Worm (Caenorhabditis elegans) whole organism, young adult: ENCODE results near the gene F16G10.10.

Source experiments
- F10E7.11 ChIP-seq: sonication (generic microtip); optimal IDR thresholded peaks from 2 replicates; lab custom pipeline; 2017; ENCODE audit warnings: mild to moderate bottlenecking, missing genetic modification characterization, moderate library complexity, missing compliant biosample characterization
- F39B2.1 ChIP-seq: fragments of 200-800 bp; sonication (Bioruptor generic); IDR thresholded peaks from 2 replicates; pipeline ENCODE4 v1.3.6; 2022; ENCODE audit warnings: missing genetic modification reagents, missing genetic modification characterization, missing compliant biosample characterization
- F49E8.2 ChIP-seq: sonication (generic microtip); optimal IDR thresholded peaks from 3 replicates; lab custom pipeline; 2017; ENCODE audit warnings: missing genetic modification characterization, mild to moderate bottlenecking, missing compliant biosample characterization, antibody characterized with exemption, moderate library complexity; ENCODE audit not compliant: insufficient read depth
- F55B11.4 ChIP-seq: sonication (generic microtip); optimal IDR thresholded peaks from 2 replicates; lab custom pipeline; 2016; ENCODE audit warnings: missing compliant biosample characterization, missing genetic modification characterization, borderline replicate concordance; ENCODE audit not compliant: insufficient read depth
- F57A8.1 ChIP-seq: fragments of 200-800 bp; sonication (Bioruptor generic); optimal IDR thresholded peaks from 2 replicates; lab custom pipeline; 2018; ENCODE audit warnings: mild to moderate bottlenecking, missing genetic modification characterization, moderate library complexity, missing compliant biosample characterization
- Y95B8A.8 ChIP-seq: fragments of 200-800 bp; sonication (Bioruptor generic); IDR thresholded peaks from 2 replicates; pipeline ENCODE4 v1.3.6; 2022; ENCODE audit warnings: missing genetic modification reagents, missing genetic modification characterization, missing compliant biosample characterization
- akir-1 ChIP-seq: fragments of 200-800 bp; sonication (Bioruptor generic); optimal IDR thresholded peaks from 2 replicates; lab custom pipeline; 2018; ENCODE audit warnings: mild to moderate bottlenecking, missing genetic modification characterization, moderate library complexity, missing compliant biosample characterization
- cebp-1 ChIP-seq, 2 experiments: fragments of 200-800 bp in 1 of 2; sonication (Bioruptor generic) in 1 of 2; sonication (generic microtip) in 1 of 2; IDR thresholded peaks in 1 of 2; optimal IDR thresholded peaks in 1 of 2; 2 replicates each; pipeline versions ENCODE4 v1.3.6 to Lab custom; 2017 to 2022; ENCODE audit warnings: missing compliant biosample characterization in 2 of 2, missing genetic modification characterization in 2 of 2, mild to moderate bottlenecking in 1 of 2, missing genetic modification reagents in 1 of 2, moderate library complexity in 1 of 2
- dox-1 ChIP-seq: fragments of 200-800 bp; sonication (Bioruptor generic); IDR thresholded peaks from 2 replicates; pipeline ENCODE4 v1.3.6; 2022; ENCODE audit warnings: missing genetic modification reagents, missing genetic modification characterization, missing compliant biosample characterization
- lin-26 ChIP-seq: fragments of 200-800 bp; sonication (Bioruptor generic); IDR thresholded peaks from 2 replicates; pipeline ENCODE4 v1.3.6; 2022; ENCODE audit warnings: missing genetic modification reagents, missing genetic modification characterization, missing compliant biosample characterization
- pbrm-1 ChIP-seq: fragments of 200-800 bp; sonication (Bioruptor generic); IDR thresholded peaks from 2 replicates; pipeline ENCODE4 v1.3.6; 2022; ENCODE audit warnings: missing genetic modification reagents, missing genetic modification characterization, missing compliant biosample characterization
- sptf-2 ChIP-seq: fragments of 200-800 bp; sonication (Bioruptor generic); optimal IDR thresholded peaks from 2 replicates; lab custom pipeline; 2018; ENCODE audit warnings: mild to moderate bottlenecking, missing genetic modification characterization, missing compliant biosample characterization

ce11 chrII:2415439-2415838 is 24.7 kb upstream of the F16G10.10 start, which contains the start of gene fbxa-4:
- no peak for TF ChIP-seq F10E7.11 (tag; lab: Kevin White, UChicago)
- no peak for TF ChIP-seq pbrm-1
- no peak for TF ChIP-seq cebp-1 (GFP tag; IDR thresholded peaks at IDR 0.05; lab: Robert Waterston, UW)
- TF ChIP-seq cebp-1 (tag; optimal IDR thresholded peaks at IDR 0.05; lab: Kevin White, UChicago), result no peak
- no peak for TF ChIP-seq F39B2.1 (GFP tag; lab: Robert Waterston, UW)
- TF ChIP-seq F55B11.4 (tag; lab: Kevin White, UChicago), result no peak
- no peak for TF ChIP-seq F57A8.1 (GFP tag; lab: Kevin White, UChicago)
- TF ChIP-seq sptf-2 (GFP tag; lab: Kevin White, UChicago), result no peak
- no peak for TF ChIP-seq dox-1 (GFP tag; lab: Robert Waterston, UW)
- TF ChIP-seq F49E8.2 (tag; lab: Kevin White, UChicago), result no peak
- TF ChIP-seq akir-1 (GFP tag; lab: Kevin White, UChicago), result no peak
- no peak for TF ChIP-seq lin-26 (GFP tag; lab: Robert Waterston, UW)
- TF ChIP-seq Y95B8A.8, result no peak
